Worm (Caenorhabditis elegans): ENCODE data around the gene W02B12.11.

ce11 chrII:11440265-11440664, 33.4 kb upstream of the W02B12.11 start, which contains the start of gene VW02B12L.2:
- TF ChIP-seq ZK546.5 (tag; optimal IDR thresholded peaks at IDR 0.05) (no peak), mdl-1 (tag; optimal IDR thresholded peaks at IDR 0.05) (no peak), alr-1 (tag; optimal IDR thresholded peaks at IDR 0.05) (no peak), nhr-11 (tag; optimal IDR thresholded peaks at IDR 0.05) (no peak), zag-1 (tag; optimal IDR thresholded peaks at IDR 0.05) (no peak), ama-1 (optimal IDR thresholded peaks at IDR 0.05) (no peak), unc-55 (GFP tag; optimal IDR thresholded peaks at IDR 0.05) (peak; percentile 78), ztf-11 (tag; optimal IDR thresholded peaks at IDR 0.05) (no peak)

All from whole organism, L2 larva.